Worm (Caenorhabditis elegans): ENCODE data around the gene E01G6.1.

The E01G6.1 gene

DNA sequence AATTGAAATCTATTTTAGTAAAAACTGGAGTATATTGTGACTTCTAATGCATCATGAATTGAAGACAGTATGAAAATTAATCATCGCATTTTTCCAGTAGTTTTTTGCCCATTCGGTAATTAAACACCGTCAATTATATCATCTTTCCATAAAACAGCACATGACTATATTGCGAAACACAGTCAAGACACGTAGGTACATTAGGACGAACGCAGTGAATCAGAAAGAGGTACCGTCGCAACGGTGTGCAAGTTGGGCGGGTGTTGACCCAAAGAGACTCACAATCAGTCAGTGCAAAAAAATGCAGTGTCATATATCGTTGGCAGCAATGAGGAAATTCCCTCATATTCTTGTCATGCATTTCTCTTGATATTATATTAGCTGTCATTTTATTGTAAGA is 26.3 kb upstream of the E01G6.1 start:
- no peak for TF ChIP-seq tab-1 (GFP tag; IDR thresholded peaks at IDR 0.05)
- no peak for TF ChIP-seq ztf-29 (GFP tag; IDR thresholded peaks at IDR 0.05)
- no peak for TF ChIP-seq cog-1 (tag; optimal IDR thresholded peaks at IDR 0.05)

DNA sequence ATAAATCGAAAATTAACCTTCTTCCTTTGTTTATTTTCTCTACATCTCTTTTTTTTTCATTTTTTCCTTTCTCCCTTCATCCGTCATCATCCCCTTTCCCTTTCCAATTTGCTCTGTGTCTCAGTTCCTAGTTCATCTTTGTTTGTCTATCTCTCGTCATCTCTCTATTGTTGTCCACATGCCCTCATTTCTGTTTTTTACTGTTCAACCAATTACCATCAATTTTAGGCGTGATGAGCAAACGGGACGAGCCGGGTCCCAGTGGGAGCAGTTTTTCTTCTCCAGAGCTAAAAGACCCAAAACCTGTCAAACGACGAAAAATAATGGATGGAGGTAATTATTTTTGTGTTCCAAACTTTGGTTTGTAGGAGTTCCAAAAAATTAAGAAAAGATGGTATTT is 25.3 kb upstream of the E01G6.1 start, which contains the start of gene C23H4.6:
Gene C23H4.6, plus strand, starts transcription at position 219 of the 400 bp plus-strand sequence.
- TF ChIP-seq cog-1 (tag; optimal IDR thresholded peaks at IDR 0.05) (no peak), ref-1 (GFP tag; conservative IDR thresholded peaks at IDR 0.05) (no peak), tab-1 (GFP tag; IDR thresholded peaks at IDR 0.05) (no peak), flt-1 (GFP tag; IDR thresholded peaks at IDR 0.05) (no peak), ztf-23 (GFP tag; IDR thresholded peaks at IDR 0.05) (no peak), ztf-29 (GFP tag; IDR thresholded peaks at IDR 0.05) (no peak), klf-2 (GFP tag; conservative IDR thresholded peaks at IDR 0.05) (no peak), T22C8.4 (GFP tag; IDR thresholded peaks at IDR 0.05) (no peak), med-1 (GFP tag; optimal IDR thresholded peaks at IDR 0.05; ENCODE audit: insufficient read depth) (no peak)

- TF ChIP-seq ref-1 (GFP tag; conservative IDR thresholded peaks at IDR 0.05), result no peak
- no peak for TF ChIP-seq flt-1 (GFP tag; IDR thresholded peaks at IDR 0.05)
- no peak for TF ChIP-seq klf-2 (GFP tag; conservative IDR thresholded peaks at IDR 0.05)
- TF ChIP-seq T22C8.4 (GFP tag; IDR thresholded peaks at IDR 0.05), result no peak
- TF ChIP-seq ztf-29 (GFP tag; IDR thresholded peaks at IDR 0.05), result no peak
Measured at ce11 chrX:12241457-12241856, 19.2 kb upstream of the E01G6.1 start, which contains the start of gene cest-3. Gene cest-3, plus strand, starts transcription at chrX:12241646.

ce11 chrX:12242902-12243301 is 17.8 kb upstream of the E01G6.1 start:
- TF ChIP-seq cog-1 (tag; optimal IDR thresholded peaks at IDR 0.05), result no peak
- no peak for TF ChIP-seq tab-1 (GFP tag; IDR thresholded peaks at IDR 0.05)
- no peak for TF ChIP-seq ztf-29 (GFP tag; IDR thresholded peaks at IDR 0.05)
- no peak for TF ChIP-seq med-1 (GFP tag; optimal IDR thresholded peaks at IDR 0.05; ENCODE audit: insufficient read depth)
- no peak for TF ChIP-seq klf-2 (GFP tag; conservative IDR thresholded peaks at IDR 0.05)
- no peak for TF ChIP-seq ztf-23 (GFP tag; IDR thresholded peaks at IDR 0.05)
- TF ChIP-seq flt-1 (GFP tag; IDR thresholded peaks at IDR 0.05), result no peak
- no peak for TF ChIP-seq T22C8.4 (GFP tag; IDR thresholded peaks at IDR 0.05)
- TF ChIP-seq ref-1 (GFP tag; conservative IDR thresholded peaks at IDR 0.05), result no peak

ce11 chrX:12248140-12248539 is 12.5 kb upstream of the E01G6.1 start:
- TF ChIP-seq cog-1 (tag; optimal IDR thresholded peaks at IDR 0.05), result no peak
- TF ChIP-seq ztf-29 (GFP tag; IDR thresholded peaks at IDR 0.05), result no peak
- TF ChIP-seq med-1 (GFP tag; optimal IDR thresholded peaks at IDR 0.05; ENCODE audit: insufficient read depth), result no peak
- no peak for TF ChIP-seq tab-1 (GFP tag; IDR thresholded peaks at IDR 0.05)
- TF ChIP-seq ztf-23 (GFP tag; IDR thresholded peaks at IDR 0.05), result no peak
- TF ChIP-seq klf-2 (GFP tag; conservative IDR thresholded peaks at IDR 0.05), result no peak
- TF ChIP-seq ref-1 (GFP tag; conservative IDR thresholded peaks at IDR 0.05), result no peak

- TF ChIP-seq klf-2 (GFP tag; conservative IDR thresholded peaks at IDR 0.05) (no peak), flt-1 (GFP tag; IDR thresholded peaks at IDR 0.05) (no peak), ztf-23 (GFP tag; IDR thresholded peaks at IDR 0.05) (no peak), ref-1 (GFP tag; conservative IDR thresholded peaks at IDR 0.05) (no peak), ztf-29 (GFP tag; IDR thresholded peaks at IDR 0.05) (no peak)
Measured at ce11 chrX:12252189-12252588, 8.5 kb upstream of the E01G6.1 start.

ce11 chrX:12256594-12257048 is 4.1 kb upstream of the E01G6.1 start, which contains the start of gene E01G6.2:
Gene E01G6.2, plus strand, starts transcription at chrX:12256644.
- no peak for TF ChIP-seq klf-2 (GFP tag; conservative IDR thresholded peaks at IDR 0.05)
- no peak for TF ChIP-seq med-1 (GFP tag; optimal IDR thresholded peaks at IDR 0.05; ENCODE audit: insufficient read depth)
- TF ChIP-seq cog-1 (tag; optimal IDR thresholded peaks at IDR 0.05), result no peak
- no peak for TF ChIP-seq tab-1 (GFP tag; IDR thresholded peaks at IDR 0.05)
- TF ChIP-seq T22C8.4 (GFP tag; IDR thresholded peaks at IDR 0.05), result no peak
- no peak for TF ChIP-seq ref-1 (GFP tag; conservative IDR thresholded peaks at IDR 0.05)
- no peak for TF ChIP-seq flt-1 (GFP tag; IDR thresholded peaks at IDR 0.05)
- no peak for TF ChIP-seq ztf-23 (GFP tag; IDR thresholded peaks at IDR 0.05)

DNA sequence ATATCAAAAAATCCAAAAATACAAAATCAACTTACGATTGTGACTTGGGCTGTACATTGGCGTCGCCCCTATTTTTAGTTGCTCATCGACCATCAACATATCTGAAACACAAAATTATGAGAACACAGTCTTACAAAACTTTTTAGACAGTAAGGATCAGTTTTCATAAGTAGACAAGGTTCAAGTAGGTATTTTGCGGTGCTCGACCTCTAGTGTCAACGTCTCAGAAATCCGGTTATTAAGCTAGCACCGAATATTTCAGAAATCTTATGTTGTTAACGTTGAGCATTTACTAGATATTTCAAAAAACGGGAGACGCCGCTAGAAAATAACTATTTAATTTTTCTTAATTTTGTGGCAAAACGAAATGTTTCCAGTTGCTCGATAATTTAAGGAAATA is 10.2 kb downstream of the E01G6.1 start, which contains the start of gene otpl-8:
Gene otpl-8, minus strand, starts transcription at position 101 of the 400 bp plus-strand sequence.
- no peak for TF ChIP-seq ztf-29 (GFP tag; IDR thresholded peaks at IDR 0.05)

DNA sequence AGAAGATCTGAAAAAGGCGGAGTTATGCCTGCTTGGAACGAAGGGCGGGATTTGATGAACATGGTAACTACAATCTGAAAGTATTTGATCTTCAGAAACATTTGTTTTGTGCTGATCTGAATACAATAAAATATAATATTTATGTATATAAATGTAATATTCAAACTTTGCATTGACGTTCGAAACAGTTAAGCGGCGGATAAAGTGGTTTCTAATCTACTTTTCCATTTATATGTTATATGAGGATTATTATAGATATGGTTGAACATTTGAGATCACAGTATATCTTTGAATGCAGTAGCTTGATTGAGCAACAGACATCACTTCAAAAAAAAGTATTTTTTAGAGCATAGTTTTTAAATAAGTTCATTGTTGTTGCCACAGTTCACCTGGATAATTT is 13.2 kb downstream of the E01G6.1 start, which contains the start of gene H19J13.2:
Gene H19J13.2, minus strand, starts transcription at position 101 of the 400 bp plus-strand sequence.
- TF ChIP-seq T22C8.4 (GFP tag; IDR thresholded peaks at IDR 0.05), result no peak
- TF ChIP-seq klf-2 (GFP tag; conservative IDR thresholded peaks at IDR 0.05), result no peak
- TF ChIP-seq tab-1 (GFP tag; IDR thresholded peaks at IDR 0.05), result no peak
- TF ChIP-seq ztf-23 (GFP tag; IDR thresholded peaks at IDR 0.05), result no peak
- no peak for TF ChIP-seq ref-1 (GFP tag; conservative IDR thresholded peaks at IDR 0.05)
- no peak for TF ChIP-seq med-1 (GFP tag; optimal IDR thresholded peaks at IDR 0.05; ENCODE audit: insufficient read depth)
- TF ChIP-seq ztf-29 (GFP tag; IDR thresholded peaks at IDR 0.05), result no peak
- TF ChIP-seq flt-1 (GFP tag; IDR thresholded peaks at IDR 0.05), result no peak
- no peak for TF ChIP-seq cog-1 (tag; optimal IDR thresholded peaks at IDR 0.05)

DNA sequence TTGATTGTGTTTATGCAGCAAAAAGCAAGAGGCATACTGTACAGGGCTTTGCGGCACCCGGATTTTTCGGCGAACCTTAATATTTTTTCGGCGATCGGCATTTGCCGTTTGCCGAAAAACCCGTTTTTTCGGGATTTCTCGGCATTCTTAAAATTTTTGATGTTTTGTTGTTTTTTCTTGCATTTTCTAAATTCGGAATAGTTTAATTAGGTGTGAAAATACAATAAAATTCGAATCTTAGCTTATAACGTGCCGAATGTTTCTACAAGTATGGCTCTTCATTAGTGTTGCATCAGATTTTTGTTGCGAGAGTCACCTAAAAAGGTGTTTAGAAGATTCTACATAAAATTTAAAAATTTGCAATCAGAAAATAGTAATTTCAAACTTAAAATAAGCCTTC is 14.9 kb downstream of the E01G6.1 start, which contains the start of gene C04B4.6:
Gene C04B4.6, minus strand, starts transcription at position 101 of the 400 bp plus-strand sequence.
- TF ChIP-seq ztf-29 (GFP tag; IDR thresholded peaks at IDR 0.05), result no peak
- no peak for TF ChIP-seq T22C8.4 (GFP tag; IDR thresholded peaks at IDR 0.05)
- TF ChIP-seq med-1 (GFP tag; optimal IDR thresholded peaks at IDR 0.05; ENCODE audit: insufficient read depth), result no peak
- TF ChIP-seq klf-2 (GFP tag; conservative IDR thresholded peaks at IDR 0.05), result no peak
- TF ChIP-seq flt-1 (GFP tag; IDR thresholded peaks at IDR 0.05), result no peak
- no peak for TF ChIP-seq ref-1 (GFP tag; conservative IDR thresholded peaks at IDR 0.05)

DNA sequence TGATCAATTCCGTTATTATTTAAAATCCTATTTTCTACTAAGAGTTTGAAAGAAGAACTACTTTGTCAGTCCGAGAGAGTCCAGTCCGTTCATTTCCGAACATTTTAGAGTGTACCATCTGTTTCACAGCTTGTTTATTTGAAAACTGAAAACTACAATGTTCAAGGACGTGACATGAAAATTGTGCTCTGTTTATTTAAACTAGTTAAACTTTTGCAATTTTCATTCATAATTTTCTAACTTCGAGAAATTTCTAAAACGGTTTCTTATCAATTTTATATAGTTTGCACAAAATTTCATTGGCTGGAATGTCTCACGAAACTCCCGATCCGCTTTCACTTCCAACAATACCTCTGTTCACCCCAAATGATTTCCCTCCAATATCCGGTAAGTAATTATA is 19.8 kb downstream of the E01G6.1 start, which contains the start of gene C04B4.1:
Gene C04B4.1, plus strand, starts transcription at position 301 of the 400 bp plus-strand sequence.
- no peak for TF ChIP-seq tab-1 (GFP tag; IDR thresholded peaks at IDR 0.05)
- no peak for TF ChIP-seq ztf-23 (GFP tag; IDR thresholded peaks at IDR 0.05)
- TF ChIP-seq cog-1 (tag; optimal IDR thresholded peaks at IDR 0.05), result no peak
- TF ChIP-seq T22C8.4 (GFP tag; IDR thresholded peaks at IDR 0.05), result no peak
- no peak for TF ChIP-seq med-1 (GFP tag; optimal IDR thresholded peaks at IDR 0.05; ENCODE audit: insufficient read depth)
- TF ChIP-seq klf-2 (GFP tag; conservative IDR thresholded peaks at IDR 0.05), result no peak
- no peak for TF ChIP-seq ref-1 (GFP tag; conservative IDR thresholded peaks at IDR 0.05)
- TF ChIP-seq flt-1 (GFP tag; IDR thresholded peaks at IDR 0.05), result no peak
- no peak for TF ChIP-seq ztf-29 (GFP tag; IDR thresholded peaks at IDR 0.05)

Measured in whole organism, midembryonic.